Worm (Caenorhabditis elegans) whole organism, L2 larva: ENCODE measurements around the gene rde-12.

Experiments used
- C34F6.9 ChIP-seq: fragments of 150-350 bp; optimal IDR thresholded peaks from 2 replicates; lab custom pipeline; 2014; ENCODE audit warnings: missing biosample characterization, missing genetic modification characterization
- F13H6.1 ChIP-seq: sonication (generic microtip); optimal IDR thresholded peaks from 2 replicates; lab custom pipeline; 2016; ENCODE audit warnings: missing genetic modification characterization, missing compliant biosample characterization
- R02D3.7 ChIP-seq: fragments of 150-350 bp; optimal IDR thresholded peaks from 2 replicates; lab custom pipeline; 2014; ENCODE audit warnings: missing biosample characterization, missing genetic modification characterization
- Y55F3AM.14 ChIP-seq: fragments of 200-800 bp; sonication (Bioruptor generic); optimal IDR thresholded peaks from 2 replicates; lab custom pipeline; 2018; ENCODE audit warnings: mild to moderate bottlenecking, missing genetic modification characterization, missing compliant biosample characterization
- aly-2 ChIP-seq: fragments of 150-350 bp; optimal IDR thresholded peaks from 2 replicates; lab custom pipeline; 2014; ENCODE audit warnings: missing biosample characterization, missing genetic modification characterization
- blmp-1 ChIP-seq: sonication (generic microtip); optimal IDR thresholded peaks from 2 replicates; lab custom pipeline; 2017; ENCODE audit warnings: missing genetic modification characterization, mild to moderate bottlenecking, missing compliant biosample characterization, antibody characterized with exemption, moderate library complexity; ENCODE audit not compliant: insufficient read depth
- ceh-82 ChIP-seq: fragments of 150-350 bp; optimal IDR thresholded peaks from 2 replicates; lab custom pipeline; 2014; ENCODE audit warnings: missing biosample characterization, missing genetic modification characterization
- crh-2 ChIP-seq: sonication (generic microtip); optimal IDR thresholded peaks from 2 replicates; lab custom pipeline; 2017; ENCODE audit warnings: missing biosample characterization, missing genetic modification characterization
- dmd-4 ChIP-seq: sonication (generic microtip); optimal IDR thresholded peaks from 2 replicates; lab custom pipeline; 2017; ENCODE audit warnings: missing biosample characterization, missing genetic modification characterization
- egl-27 ChIP-seq: sonication (generic microtip); optimal IDR thresholded peaks from 3 replicates; lab custom pipeline; 2017; ENCODE audit warnings: missing biosample characterization, missing genetic modification reagents, missing genetic modification characterization
- elt-1 ChIP-seq: fragments of 150-350 bp; optimal IDR thresholded peaks from 2 replicates; lab custom pipeline; 2014; ENCODE audit warnings: missing biosample characterization, missing genetic modification characterization
- elt-3 ChIP-seq: sonication (generic microtip); optimal IDR thresholded peaks from 2 replicates; lab custom pipeline; 2017; ENCODE audit warnings: missing biosample characterization, missing genetic modification characterization
- fos-1 ChIP-seq: fragments of 150-350 bp; optimal IDR thresholded peaks from 2 replicates; lab custom pipeline; 2014; ENCODE audit warnings: missing biosample characterization, missing genetic modification characterization
- gmeb-1 ChIP-seq: fragments of 150-350 bp; optimal IDR thresholded peaks from 2 replicates; lab custom pipeline; 2014; ENCODE audit warnings: missing biosample characterization, missing genetic modification characterization
- lin-11 ChIP-seq: fragments of 150-350 bp; sonication (generic microtip); optimal IDR thresholded peaks from 2 replicates; lab custom pipeline; 2014; ENCODE audit warnings: missing biosample characterization, missing genetic modification characterization, inconsistent platforms, mixed read lengths
- mab-5 ChIP-seq: fragments of 150-350 bp; optimal IDR thresholded peaks from 2 replicates; lab custom pipeline; 2014; ENCODE audit warnings: missing biosample characterization, missing genetic modification characterization
- nhr-10 ChIP-seq: sonication (generic microtip); optimal IDR thresholded peaks from 2 replicates; lab custom pipeline; 2017; ENCODE audit warnings: missing biosample characterization, missing genetic modification characterization
- nhr-12 ChIP-seq: fragments of 150-350 bp; optimal IDR thresholded peaks from 2 replicates; lab custom pipeline; 2014; ENCODE audit warnings: missing biosample characterization, missing genetic modification characterization
- nhr-21 ChIP-seq: fragments of 150-350 bp; optimal IDR thresholded peaks from 2 replicates; lab custom pipeline; 2014; ENCODE audit warnings: missing biosample characterization, missing genetic modification characterization
- nhr-23 ChIP-seq: fragments of 150-350 bp; optimal IDR thresholded peaks from 2 replicates; lab custom pipeline; 2014; ENCODE audit warnings: missing biosample characterization, missing genetic modification reagents, missing genetic modification characterization
- nhr-237 ChIP-seq: fragments of 150-350 bp; optimal IDR thresholded peaks from 2 replicates; lab custom pipeline; 2014; ENCODE audit warnings: missing biosample characterization, missing genetic modification characterization
- nhr-25 ChIP-seq: fragments of 150-350 bp; sonication (generic microtip); optimal IDR thresholded peaks from 3 replicates; lab custom pipeline; 2014; ENCODE audit warnings: missing biosample characterization, missing genetic modification characterization
- nhr-6 ChIP-seq: fragments of 150-350 bp; optimal IDR thresholded peaks from 2 replicates; lab custom pipeline; 2014; ENCODE audit warnings: missing biosample characterization, missing genetic modification characterization
- nhr-77 ChIP-seq: fragments of 150-350 bp; optimal IDR thresholded peaks from 2 replicates; lab custom pipeline; 2014; ENCODE audit warnings: missing biosample characterization, missing genetic modification characterization
- sem-4 ChIP-seq: fragments of 150-350 bp; optimal IDR thresholded peaks from 2 replicates; lab custom pipeline; 2014; ENCODE audit warnings: missing biosample characterization, missing genetic modification reagents, missing genetic modification characterization
- skn-1 ChIP-seq: sonication (generic microtip); optimal IDR thresholded peaks from 2 replicates; lab custom pipeline; 2017; ENCODE audit warnings: missing biosample characterization, missing genetic modification characterization
- sma-3 ChIP-seq: sonication (generic microtip); optimal IDR thresholded peaks from 2 replicates; lab custom pipeline; 2016; ENCODE audit warnings: missing genetic modification reagents, missing genetic modification characterization, missing compliant biosample characterization
- sma-9 ChIP-seq, 2 experiments: fragments of 150-350 bp in 1 of 2; sonication (generic microtip) in 1 of 2; optimal IDR thresholded peaks; 2 replicates each; lab custom pipeline; 2014 to 2016; ENCODE audit warnings: missing genetic modification characterization in 2 of 2, mild to moderate bottlenecking in 1 of 2, missing biosample characterization in 1 of 2, missing compliant biosample characterization in 1 of 2, missing genetic modification reagents in 1 of 2, moderate library complexity in 1 of 2
- snpc-4 ChIP-seq: fragments of 150-350 bp; optimal IDR thresholded peaks from 2 replicates; lab custom pipeline; 2014; ENCODE audit warnings: missing biosample characterization, missing genetic modification characterization
- unc-39 ChIP-seq: fragments of 150-350 bp; optimal IDR thresholded peaks from 2 replicates; lab custom pipeline; 2014; ENCODE audit warnings: missing biosample characterization, missing genetic modification characterization
- unc-62 ChIP-seq: fragments of 150-350 bp; optimal IDR thresholded peaks from 2 replicates; lab custom pipeline; 2014; ENCODE audit warnings: missing biosample characterization, missing genetic modification reagents, missing genetic modification characterization
- zag-1 ChIP-seq: fragments of 150-350 bp; optimal IDR thresholded peaks from 2 replicates; lab custom pipeline; 2014; ENCODE audit warnings: missing biosample characterization, missing genetic modification characterization
- ztf-1 ChIP-seq: fragments of 200-800 bp; sonication (Bioruptor generic); conservative IDR thresholded peaks from 2 replicates; pipeline ENCODE4 v1.3.6; 2022; ENCODE audit warnings: missing genetic modification characterization, missing compliant biosample characterization

rde-12 gene

DNA sequence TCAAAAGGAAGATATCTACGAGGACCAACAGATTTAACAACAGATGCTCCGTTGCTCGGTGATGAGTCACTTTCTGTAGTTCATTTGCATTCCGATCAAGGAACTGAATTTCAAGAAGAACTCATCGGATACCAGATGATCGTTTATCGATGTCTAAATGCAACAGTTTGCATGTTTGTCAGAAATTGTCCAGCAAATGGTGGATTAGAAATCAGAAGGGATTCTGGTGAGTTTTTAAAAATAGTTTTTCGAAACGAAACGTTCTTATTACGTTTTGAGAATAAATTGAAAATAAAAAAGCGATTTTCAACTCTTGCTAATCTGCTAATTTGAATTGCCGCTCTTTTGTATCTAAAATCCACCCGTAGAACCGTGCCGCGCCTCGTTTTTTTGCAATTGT, 14.7 kb downstream of the rde-12 start:
- TF ChIP-seq unc-39 (tag; lab: Kevin White, UChicago) (no peak), fos-1 (tag; lab: Kevin White, UChicago) (no peak), mab-5 (tag; lab: Kevin White, UChicago) (no peak), lin-11 (no peak), blmp-1 (no peak), nhr-23 (tag; lab: Kevin White, UChicago) (no peak), zag-1 (tag; lab: Kevin White, UChicago) (no peak), nhr-12 (tag; lab: Kevin White, UChicago) (no peak), sma-3 (GFP tag; lab: Kevin White, UChicago) (no peak), F13H6.1 (tag; lab: Kevin White, UChicago) (no peak), snpc-4 (tag; lab: Kevin White, UChicago) (no peak), dmd-4 (tag; lab: Kevin White, UChicago) (no peak), nhr-77 (tag; lab: Kevin White, UChicago) (no peak), sem-4 (no peak), ceh-82 (tag; lab: Kevin White, UChicago) (no peak), ztf-1 (GFP tag; lab: Robert Waterston, UW) (no peak), R02D3.7 (tag; lab: Kevin White, UChicago) (no peak)

DNA sequence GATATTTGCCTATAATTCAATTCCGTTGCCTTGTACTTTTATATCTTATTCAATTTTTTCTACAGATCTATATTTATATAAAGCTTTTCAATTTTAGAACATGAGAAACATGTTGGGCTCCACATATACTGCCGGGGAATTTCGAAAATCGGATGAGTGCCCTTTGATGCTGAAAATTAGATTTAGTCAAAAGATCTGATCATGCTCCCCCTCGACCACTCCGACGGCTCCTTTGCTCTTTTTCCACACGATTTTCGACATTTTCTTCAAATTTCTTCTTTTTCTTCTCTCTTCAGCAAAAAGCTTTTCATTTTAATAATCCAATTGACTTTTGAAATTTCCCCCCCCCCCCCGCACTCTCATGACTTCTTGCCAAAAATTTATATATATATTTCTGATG, 16.3 kb downstream of the rde-12 start:
- TF ChIP-seq nhr-6 (tag; lab: Kevin White, UChicago) (no peak), sma-9 (GFP tag; optimal IDR thresholded peaks at IDR 0.05; lab: Kevin White, UChicago) (no peak), sma-9 (tag; optimal IDR thresholded peaks at IDR 0.05; lab: Kevin White, UChicago) (no peak)

DNA sequence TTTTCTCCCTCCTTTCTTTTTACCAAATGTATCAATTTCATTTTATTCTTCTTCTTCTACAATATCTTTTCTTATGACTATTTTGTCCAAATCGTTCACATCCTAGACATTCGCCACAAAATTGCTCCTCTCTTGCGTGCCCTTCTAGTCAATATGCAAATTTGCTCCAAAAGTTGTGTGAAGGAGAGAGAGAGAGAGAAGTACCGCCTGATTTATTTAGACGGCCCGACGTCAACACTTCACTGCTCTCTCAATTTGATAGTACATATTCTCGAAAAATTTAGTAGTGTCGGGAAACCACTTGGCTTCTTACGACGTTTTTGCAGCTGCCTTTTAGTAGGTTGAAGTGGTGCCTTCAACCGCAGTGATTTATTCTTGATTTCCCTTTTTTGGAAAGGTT, 21.3 kb downstream of the rde-12 start:
- TF ChIP-seq unc-62: no peak
- peak; percentile 11 for TF ChIP-seq C34F6.9

DNA sequence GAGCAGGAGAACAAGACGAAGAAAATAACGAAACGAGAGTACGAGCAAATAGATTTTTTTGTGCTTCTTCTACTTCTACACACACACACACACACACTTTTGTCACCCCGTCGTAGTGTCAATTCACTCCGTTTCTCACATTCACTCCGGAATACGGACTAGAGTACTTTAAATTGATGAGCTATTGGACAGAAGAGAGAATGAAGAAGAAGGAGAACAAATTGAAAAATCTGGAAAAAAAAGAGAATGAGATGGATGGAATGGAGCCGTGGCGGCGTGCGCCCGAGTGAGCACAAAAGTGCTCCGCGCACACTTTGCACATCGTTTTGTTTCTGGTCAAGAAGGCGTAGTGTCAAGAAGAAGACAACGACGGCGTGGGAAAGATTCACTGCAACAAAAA, 22.3 kb downstream of the rde-12 start:
- no peak for TF ChIP-seq nhr-77 (tag; lab: Kevin White, UChicago)
- no peak for TF ChIP-seq aly-2

DNA sequence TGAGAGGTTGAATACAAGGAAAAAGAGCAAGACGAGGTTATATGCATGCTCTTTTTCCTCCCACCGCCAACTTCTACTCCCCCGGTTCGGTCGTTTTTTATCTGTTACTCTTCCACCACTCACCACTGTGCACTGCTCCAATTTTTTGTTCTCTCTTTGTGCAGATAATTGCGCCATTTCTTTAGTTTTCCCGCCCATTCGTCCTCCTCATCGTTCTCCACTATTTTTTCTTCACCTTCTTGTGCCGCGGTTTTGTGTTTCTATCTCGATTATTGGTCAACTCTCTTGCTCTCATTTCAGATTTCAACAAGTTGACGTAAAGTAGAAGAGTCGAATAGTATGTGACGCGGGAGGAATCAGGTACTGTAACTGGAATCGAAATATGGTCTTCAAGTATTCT, 24.4 kb downstream of the rde-12 start, which contains the start of gene T01D3.1:
Gene T01D3.1 (plus strand): TSS at position 301 of the 400 bp plus-strand sequence.
- TF ChIP-seq dmd-4 (tag; lab: Kevin White, UChicago) (no peak), snpc-4 (tag; lab: Kevin White, UChicago) (no peak), nhr-6 (tag; lab: Kevin White, UChicago) (no peak), nhr-12 (tag; lab: Kevin White, UChicago) (no peak), nhr-10 (tag; lab: Kevin White, UChicago) (no peak), elt-3 (no peak), nhr-21 (tag; lab: Kevin White, UChicago) (no peak), fos-1 (tag; lab: Kevin White, UChicago) (no peak), nhr-77 (tag; lab: Kevin White, UChicago) (no peak), unc-39 (tag; lab: Kevin White, UChicago) (no peak), nhr-25 (no peak), egl-27 (no peak), gmeb-1 (tag; lab: Kevin White, UChicago) (no peak), elt-1 (no peak), sma-9 (GFP tag; optimal IDR thresholded peaks at IDR 0.05; lab: Kevin White, UChicago) (no peak), sma-9 (tag; optimal IDR thresholded peaks at IDR 0.05; lab: Kevin White, UChicago) (no peak), skn-1 (tag; lab: Kevin White, UChicago) (no peak), Y55F3AM.14 (GFP tag; lab: Kevin White, UChicago) (no peak), crh-2 (tag; lab: Kevin White, UChicago) (no peak), nhr-237 (tag; lab: Kevin White, UChicago) (no peak)

DNA sequence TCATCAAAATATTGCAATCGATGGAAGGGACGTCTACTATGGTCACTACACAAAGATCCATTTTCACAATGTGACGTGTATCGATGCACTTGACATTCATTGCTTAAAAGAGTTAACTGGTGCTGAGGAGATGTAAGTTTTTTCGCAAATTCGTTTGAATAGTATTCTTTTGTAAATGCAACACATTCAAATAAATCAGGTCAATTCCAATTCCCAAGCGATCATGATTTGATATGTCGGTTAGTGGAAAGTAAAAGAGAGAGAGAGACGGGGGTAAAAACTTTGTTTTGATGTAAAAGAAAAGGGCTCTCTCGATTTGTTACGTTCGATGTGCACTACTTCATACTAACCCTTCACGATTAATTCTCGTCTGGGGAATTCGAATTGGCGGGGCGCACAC, 25.1 kb downstream of the rde-12 start:
- TF ChIP-seq snpc-4 (tag; lab: Kevin White, UChicago): no peak
